Worm (Caenorhabditis elegans) whole organism, L4 larva: ENCODE measurements around the gene ZK512.11.

Experiments
- aha-1 ChIP-seq: fragments of 150-350 bp; peaks from one replicate; lab custom pipeline; 2014; ENCODE audit warnings: missing biosample characterization, missing genetic modification characterization
- egl-27 ChIP-seq: sonication (generic microtip); optimal IDR thresholded peaks from 3 replicates; lab custom pipeline; 2017; ENCODE audit warnings: missing biosample characterization, missing genetic modification reagents, missing genetic modification characterization
- lin-13 ChIP-seq: fragments of 150-350 bp; optimal IDR thresholded peaks from 2 replicates; lab custom pipeline; 2014; ENCODE audit warnings: missing biosample characterization, missing genetic modification reagents, missing genetic modification characterization
- lin-38 ChIP-seq: fragments of 200-800 bp; sonication (Bioruptor generic); IDR thresholded peaks from 2 replicates; pipeline ENCODE4 v1.3.6; 2022; ENCODE audit warnings: missing genetic modification reagents, missing genetic modification characterization, missing compliant biosample characterization
- mep-1 ChIP-seq: fragments of 150-350 bp; sonication (generic microtip); optimal IDR thresholded peaks from 3 replicates; lab custom pipeline; 2014; ENCODE audit warnings: missing biosample characterization, missing genetic modification characterization
- nhr-11 ChIP-seq: fragments of 150-350 bp; optimal IDR thresholded peaks from 2 replicates; lab custom pipeline; 2014; ENCODE audit warnings: missing biosample characterization, missing genetic modification characterization
- nhr-237 ChIP-seq: sonication (generic microtip); optimal IDR thresholded peaks from 2 replicates; lab custom pipeline; 2017; ENCODE audit warnings: missing biosample characterization, missing genetic modification characterization
- pqm-1 ChIP-seq: sonication (generic microtip); optimal IDR thresholded peaks from 2 replicates; lab custom pipeline; 2017; ENCODE audit warnings: missing biosample characterization, missing genetic modification characterization

ce11 chrIII:9149132-9149531 is 5.1 kb downstream of the ZK512.11 start:
- TF ChIP-seq nhr-237 (no peak), nhr-11 (tag; lab: Kevin White, UChicago) (no peak), aha-1 (tag; lab: Kevin White, UChicago) (peak; percentile 90), lin-38 (no peak), pqm-1 (tag; lab: Kevin White, UChicago) (no peak), lin-13 (GFP tag; lab: Kevin White, UChicago) (no peak), mep-1 (no peak), egl-27 (tag; lab: Kevin White, UChicago) (no peak)
